Fruit fly (Drosophila melanogaster) whole organism, embryonic: Measurements from ENCODE around the gene Ir94d.
A peak's percentile ranks its signal among the peaks of the same experiment; 100 is the strongest.

Experiments used
- ATbp ChIP-seq: fragments of 200-800 bp; sonication (Bioruptor generic); optimal IDR thresholded peaks from 2 replicates; lab custom pipeline; 2017; ENCODE audit warnings: missing biosample characterization, mild to moderate bottlenecking, missing genetic modification characterization, missing genetic modification reagents
- Asciz ChIP-seq: fragments of 200-800 bp; sonication (Bioruptor generic); optimal IDR thresholded peaks from 2 replicates; lab custom pipeline; 2017; ENCODE audit warnings: missing biosample characterization, mild to moderate bottlenecking, missing genetic modification characterization, missing genetic modification reagents
- Blimp-1 ChIP-seq: fragments of 200-800 bp; sonication (Bioruptor generic); optimal IDR thresholded peaks from 3 replicates; lab custom pipeline; 2018; ENCODE audit warnings: missing biosample characterization, missing genetic modification characterization, mild to moderate bottlenecking, moderate library complexity, missing genetic modification reagents
- CG10147 ChIP-seq: fragments of 200-800 bp; sonication (Bioruptor generic); optimal IDR thresholded peaks from 2 replicates; lab custom pipeline; 2019; ENCODE audit warnings: missing biosample characterization, mild to moderate bottlenecking, missing genetic modification characterization, moderate library complexity
- CG10209 ChIP-seq: fragments of 200-800 bp; sonication (Bioruptor generic); optimal IDR thresholded peaks from 3 replicates; lab custom pipeline; 2017; ENCODE audit warnings: missing biosample characterization, mild to moderate bottlenecking, missing genetic modification characterization, missing genetic modification reagents
- CG1024 ChIP-seq: fragments of 200-800 bp; sonication (Bioruptor generic); IDR thresholded peaks from 2 replicates; pipeline ENCODE4 v1.3.6; 2022; ENCODE audit warnings: missing biosample characterization, missing genetic modification characterization
- CG11093 ChIP-seq: fragments of 200-800 bp; sonication (Bioruptor generic); IDR thresholded peaks from 3 replicates; pipeline ENCODE4 v1.3.6; 2022; ENCODE audit warnings: missing biosample characterization, missing genetic modification characterization
- CG11247 ChIP-seq: fragments of 200-800 bp; sonication (Bioruptor generic); IDR thresholded peaks from 2 replicates; pipeline ENCODE4 v1.3.6; 2022; ENCODE audit warnings: missing biosample characterization, missing genetic modification characterization
- CG11560 ChIP-seq: fragments of 200-800 bp; sonication (Bioruptor generic); IDR thresholded peaks from 3 replicates; pipeline ENCODE4 v1.3.6; 2022; ENCODE audit warnings: missing biosample characterization, missing genetic modification characterization
- CG17912 ChIP-seq: fragments of 200-800 bp; sonication (Bioruptor generic); optimal IDR thresholded peaks from 2 replicates; lab custom pipeline; 2018; ENCODE audit warnings: missing biosample characterization, mild to moderate bottlenecking, missing genetic modification characterization
- CG34376 ChIP-seq: fragments of 200-800 bp; sonication (Bioruptor generic); optimal IDR thresholded peaks from 2 replicates; lab custom pipeline; 2018; ENCODE audit warnings: missing biosample characterization, mild to moderate bottlenecking, missing genetic modification characterization
- CG3995 ChIP-seq: fragments of 200-800 bp; sonication (Bioruptor generic); optimal IDR thresholded peaks from 3 replicates; lab custom pipeline; 2016; ENCODE audit warnings: missing biosample characterization, missing genetic modification characterization
- CG4282 ChIP-seq: fragments of 200-800 bp; sonication (Bioruptor generic); optimal IDR thresholded peaks from 2 replicates; lab custom pipeline; 2016; ENCODE audit warnings: missing biosample characterization, missing genetic modification characterization
- CG4820 ChIP-seq: fragments of 200-800 bp; sonication (Bioruptor generic); optimal IDR thresholded peaks from 3 replicates; lab custom pipeline; 2016; ENCODE audit warnings: missing biosample characterization, missing genetic modification characterization
- CG5953 ChIP-seq: fragments of 200-800 bp; sonication (Bioruptor generic); IDR thresholded peaks from 2 replicates; pipeline ENCODE4 v1.3.6; 2022; ENCODE audit warnings: missing biosample characterization, missing genetic modification characterization
- CG7271 ChIP-seq: fragments of 200-800 bp; sonication (Bioruptor generic); optimal IDR thresholded peaks from 2 replicates; lab custom pipeline; 2018; ENCODE audit warnings: missing biosample characterization, mild to moderate bottlenecking, missing genetic modification characterization, moderate library complexity
- CG7987 ChIP-seq: fragments of 200-800 bp; sonication (Bioruptor generic); optimal IDR thresholded peaks from 2 replicates; lab custom pipeline; 2018; ENCODE audit warnings: missing biosample characterization, mild to moderate bottlenecking, missing genetic modification characterization, moderate library complexity
- CG8359 ChIP-seq: fragments of 200-800 bp; sonication (Bioruptor generic); optimal IDR thresholded peaks from 2 replicates; lab custom pipeline; 2017; ENCODE audit warnings: missing biosample characterization, mild to moderate bottlenecking, missing genetic modification characterization, borderline replicate concordance
- CTCF ChIP-seq: fragments of 200-800 bp; sonication (Bioruptor generic); optimal IDR thresholded peaks from 2 replicates; lab custom pipeline; 2017; ENCODE audit warnings: missing biosample characterization, mild to moderate bottlenecking, missing genetic modification characterization, moderate library complexity
- CoRest ChIP-seq: fragments of 200-800 bp; sonication (Bioruptor generic); optimal IDR thresholded peaks from 3 replicates; lab custom pipeline; 2018; ENCODE audit warnings: missing biosample characterization, mild to moderate bottlenecking, missing genetic modification characterization, moderate library complexity
- GATAe ChIP-seq: fragments of 200-800 bp; sonication (Bioruptor generic); conservative IDR thresholded peaks from 2 replicates; pipeline ENCODE4 v1.3.6; 2022; ENCODE audit warnings: missing biosample characterization, missing genetic modification characterization
- Gug ChIP-seq: fragments of 200-800 bp; sonication (Bioruptor generic); IDR thresholded peaks from 4 replicates; pipeline ENCODE4 v1.3.6; 2022; ENCODE audit warnings: missing biosample characterization, missing genetic modification characterization
- H2.0 ChIP-seq: fragments of 200-800 bp; sonication (Bioruptor generic); IDR thresholded peaks from 2 replicates; pipeline ENCODE4 v1.3.6; 2022; ENCODE audit warnings: missing biosample characterization, missing genetic modification characterization
- MESR4 ChIP-seq: fragments of 200-800 bp; sonication (Bioruptor generic); optimal IDR thresholded peaks from 2 replicates; lab custom pipeline; 2018; ENCODE audit warnings: missing biosample characterization, mild to moderate bottlenecking, missing genetic modification characterization, moderate library complexity
- Nf-YB ChIP-seq: fragments of 200-800 bp; sonication (Bioruptor generic); optimal IDR thresholded peaks from 3 replicates; lab custom pipeline; 2019; ENCODE audit warnings: missing biosample characterization, mild to moderate bottlenecking, missing genetic modification characterization, moderate library complexity
- Sox102F ChIP-seq: fragments of 200-800 bp; sonication (Bioruptor generic); optimal IDR thresholded peaks from 2 replicates; lab custom pipeline; 2018; ENCODE audit warnings: missing biosample characterization, mild to moderate bottlenecking, missing genetic modification characterization, moderate library complexity
- Stat92E ChIP-seq, 3 experiments: fragments of >200 bp in 2 of 3; fragments of 200-800 bp in 1 of 3; sonication (Bioruptor generic) in 1 of 3; optimal IDR thresholded peaks; 2 replicates each; lab custom pipeline; 2017 to 2019; ENCODE audit warnings: missing biosample characterization in 3 of 3, missing genetic modification characterization in 3 of 3, mild to moderate bottlenecking in 1 of 3, moderate library complexity in 1 of 3
- amos ChIP-seq: fragments of 200-800 bp; sonication (Bioruptor generic); IDR thresholded peaks from 2 replicates; pipeline ENCODE4 v1.3.6; 2022; ENCODE audit warnings: missing biosample characterization, missing genetic modification characterization; ENCODE audit not compliant: partially characterized antibody
- aop ChIP-seq: fragments of 200-800 bp; sonication (Bioruptor generic); IDR thresholded peaks from 2 replicates; pipeline ENCODE4 v1.3.6; 2022; ENCODE audit warnings: missing biosample characterization, missing genetic modification characterization
- az2 ChIP-seq: fragments of 200-800 bp; sonication (Bioruptor generic); optimal IDR thresholded peaks from 3 replicates; lab custom pipeline; 2016; ENCODE audit warnings: missing biosample characterization, missing genetic modification characterization
- crol ChIP-seq: fragments of 200-800 bp; sonication (Bioruptor generic); IDR thresholded peaks from 2 replicates; pipeline ENCODE4 v1.3.6; 2022; ENCODE audit warnings: missing biosample characterization, missing genetic modification characterization
- dimm ChIP-seq: fragments of 200-800 bp; sonication (Bioruptor generic); IDR thresholded peaks from 2 replicates; pipeline ENCODE4 v1.3.6; 2022; ENCODE audit warnings: missing biosample characterization, missing genetic modification characterization
- dmrt99B ChIP-seq: fragments of 200-800 bp; sonication (Bioruptor generic); optimal IDR thresholded peaks from 2 replicates; lab custom pipeline; 2018; ENCODE audit warnings: missing biosample characterization, mild to moderate bottlenecking, missing genetic modification characterization, moderate library complexity
- emc ChIP-seq: fragments of 200-800 bp; sonication (Bioruptor generic); optimal IDR thresholded peaks from 2 replicates; lab custom pipeline; 2016; ENCODE audit warnings: missing biosample characterization, missing genetic modification characterization
- en ChIP-seq: fragments of 200-800 bp; sonication (Bioruptor generic); optimal IDR thresholded peaks from 2 replicates; lab custom pipeline; 2016; ENCODE audit warnings: missing biosample characterization, missing genetic modification characterization
- ewg ChIP-seq: fragments of 200-800 bp; sonication (Bioruptor generic); optimal IDR thresholded peaks from 3 replicates; lab custom pipeline; 2017; ENCODE audit warnings: mild to moderate bottlenecking, missing biosample characterization, missing genetic modification reagents, missing genetic modification characterization
- eyg ChIP-seq: fragments of 200-800 bp; sonication (Bioruptor generic); optimal IDR thresholded peaks from 3 replicates; lab custom pipeline; 2016; ENCODE audit warnings: missing biosample characterization, missing genetic modification characterization
- fd64A ChIP-seq: fragments of 200-800 bp; sonication (Bioruptor generic); optimal IDR thresholded peaks from 3 replicates; lab custom pipeline; 2018; ENCODE audit warnings: missing biosample characterization, mild to moderate bottlenecking, missing genetic modification characterization
- ind ChIP-seq: fragments of 200-800 bp; sonication (Bioruptor generic); optimal IDR thresholded peaks from 3 replicates; lab custom pipeline; 2016; ENCODE audit warnings: missing biosample characterization, missing genetic modification characterization
- nau ChIP-seq: fragments of 200-800 bp; sonication (Bioruptor generic); optimal IDR thresholded peaks from 3 replicates; lab custom pipeline; 2017; ENCODE audit warnings: missing biosample characterization, mild to moderate bottlenecking, missing genetic modification characterization, missing genetic modification reagents
- pnt ChIP-seq: fragments of 200-800 bp; sonication (Bioruptor generic); optimal IDR thresholded peaks from 3 replicates; lab custom pipeline; 2016; ENCODE audit warnings: missing biosample characterization, missing genetic modification characterization
- pros ChIP-seq: fragments of 200-800 bp; sonication (Bioruptor generic); optimal IDR thresholded peaks from 3 replicates; lab custom pipeline; 2019; ENCODE audit warnings: missing biosample characterization, mild to moderate bottlenecking, missing genetic modification characterization, moderate library complexity
- pum ChIP-seq: fragments of 200-800 bp; sonication (Bioruptor generic); optimal IDR thresholded peaks from 2 replicates; lab custom pipeline; 2016; ENCODE audit warnings: missing biosample characterization, missing genetic modification characterization
- pzg ChIP-seq: fragments of 200-800 bp; sonication (Bioruptor generic); optimal IDR thresholded peaks from 3 replicates; lab custom pipeline; 2018; ENCODE audit warnings: missing biosample characterization, mild to moderate bottlenecking, missing genetic modification characterization, moderate library complexity
- row ChIP-seq: fragments of 200-800 bp; sonication (Bioruptor generic); IDR thresholded peaks from 3 replicates; pipeline ENCODE4 v1.3.6; 2022; ENCODE audit warnings: missing biosample characterization, missing genetic modification characterization
- tio ChIP-seq: fragments of 200-800 bp; sonication (Bioruptor generic); optimal IDR thresholded peaks from 2 replicates; lab custom pipeline; 2017; ENCODE audit warnings: missing biosample characterization, missing genetic modification characterization, inconsistent platforms
- tll ChIP-seq, 2 experiments: fragments of 200-800 bp in 1 of 2; fragments of >200 bp in 1 of 2; sonication (Bioruptor generic) in 1 of 2; optimal IDR thresholded peaks; 2 replicates each; lab custom pipeline; 2017 to 2019; ENCODE audit warnings: missing biosample characterization in 2 of 2, missing genetic modification characterization in 2 of 2, mild to moderate bottlenecking in 1 of 2, moderate library complexity in 1 of 2
- trh ChIP-seq: fragments of 200-800 bp; sonication (Bioruptor generic); optimal IDR thresholded peaks from 2 replicates; lab custom pipeline; 2016; ENCODE audit warnings: missing biosample characterization, missing genetic modification characterization
- wor ChIP-seq: fragments of 200-800 bp; sonication (Bioruptor generic); IDR thresholded peaks from 2 replicates; pipeline ENCODE4 v1.3.6; 2022; ENCODE audit warnings: missing biosample characterization, missing genetic modification characterization

Gene Ir94d

dm6 chr3R:23396548-23397294 is 5.9 kb upstream of the Ir94d start (continued):
- TF ChIP-seq ATbp (GFP tag; lab: Kevin White, UChicago) (peak; percentile 43), CG8359 (GFP tag; lab: Kevin White, UChicago) (no peak), ind (no peak), emc (GFP tag; lab: Kevin White, UChicago) (no peak), dmrt99B (tag; lab: Kevin White, UChicago) (peak; percentile 47), wor (peak; percentile 51), pros (no peak), trh (GFP tag; lab: Kevin White, UChicago) (no peak), CG7987 (no peak), az2 (GFP tag; lab: Kevin White, UChicago) (peak; percentile 45), CG10147 (GFP tag; lab: Kevin White, UChicago) (no peak), tio (GFP tag; lab: Kevin White, UChicago) (peak; percentile 14), CG4820 (no peak), Sox102F (GFP tag; lab: Kevin White, UChicago) (peak; percentile 84), CG5953 (GFP tag; lab: Robert Waterston, UW) (peak; percentile 63; the same call in 1 of the 2 replicates), CG11247 (no peak), CG10209 (peak; percentile 23), row (GFP tag; lab: Robert Waterston, UW) (peak; percentile 70; the same call in 2 of the 3 replicates), amos (GFP tag; lab: Robert Waterston, UW) (no peak), ewg (peak; percentile 9), pzg (GFP tag; lab: Kevin White, UChicago) (no peak), nau (GFP tag; lab: Kevin White, UChicago) (no peak), Stat92E (GFP tag; optimal IDR thresholded peaks at IDR 0.05; lab: Kevin White, UChicago) (no peak), dimm (GFP tag; lab: Robert Waterston, UW) (peak; percentile 21; the same call in 1 of the 2 replicates), CG4282 (GFP tag; lab: Kevin White, UChicago) (no peak), CoRest (peak; percentile 41), crol (GFP tag; lab: Robert Waterston, UW) (no peak), pnt (GFP tag; lab: Kevin White, UChicago) (no peak), CG7271 (tag; lab: Kevin White, UChicago) (no peak), fd64A (GFP tag; lab: Kevin White, UChicago) (no peak), eyg (GFP tag; lab: Kevin White, UChicago) (no peak), CG34376 (GFP tag; lab: Kevin White, UChicago) (no peak), CG11093 (no peak), Gug (GFP tag; lab: Robert Waterston, UW) (no peak), CG11560 (tag; lab: Robert Waterston, UW) (no peak), H2.0 (GFP tag; lab: Robert Waterston, UW) (peak; percentile 54; the same call in 1 of the 2 replicates), CG17912 (GFP tag; lab: Kevin White, UChicago) (no peak), pum (GFP tag; lab: Kevin White, UChicago) (no peak), GATAe (GFP tag; lab: Robert Waterston, UW) (no peak), Nf-YB (GFP tag; lab: Kevin White, UChicago) (no peak), MESR4 (GFP tag; lab: Kevin White, UChicago) (no peak), en (GFP tag; lab: Kevin White, UChicago) (no peak), CG3995 (GFP tag; lab: Kevin White, UChicago) (no peak), aop (GFP tag; lab: Robert Waterston, UW) (no peak), Asciz (GFP tag; lab: Kevin White, UChicago) (peak; percentile 11), Blimp-1 (GFP tag; lab: Kevin White, UChicago) (peak; percentile 17), tll (GFP tag; optimal IDR thresholded peaks at IDR 0.05; lab: Kevin White, UChicago) (no peak), CG1024 (no peak), CTCF (GFP tag; lab: Kevin White, UChicago) (peak; percentile 83)
